Worm (Caenorhabditis elegans): ENCODE measurements around the gene cest-7.

The cest-7 gene

DNA sequence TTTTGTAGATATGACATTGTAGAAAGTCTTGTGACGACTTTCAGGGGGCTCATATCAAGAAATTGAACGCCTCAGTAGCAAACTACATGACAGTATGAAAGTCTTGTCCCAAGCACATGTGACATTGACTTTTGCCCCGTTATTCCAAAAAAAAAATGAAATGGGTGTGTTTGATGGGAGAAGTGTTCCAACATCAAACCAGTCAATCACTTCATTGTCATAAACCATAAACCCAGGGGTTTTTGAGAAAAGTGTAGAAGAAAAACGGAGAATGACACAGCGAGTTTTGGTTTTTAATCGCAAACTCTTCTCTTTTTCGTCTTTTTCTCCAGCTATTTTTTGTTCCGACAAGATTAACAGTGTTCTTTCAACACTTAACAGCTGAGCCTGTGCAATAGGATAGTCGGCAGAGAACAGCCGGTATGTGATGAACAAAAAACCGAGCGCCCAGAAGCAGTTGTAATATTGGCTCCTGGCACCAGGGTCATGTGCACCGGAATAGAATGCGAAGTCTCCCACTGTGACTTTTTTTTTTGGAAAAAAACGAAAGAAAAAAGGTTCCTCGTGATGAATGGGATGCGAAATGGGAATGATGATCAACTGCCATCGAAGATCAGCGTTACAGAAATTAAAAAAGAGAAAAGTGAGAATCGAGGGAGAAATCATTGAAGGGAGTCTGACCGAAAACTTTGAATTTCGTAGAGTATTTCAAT is 43.7 kb upstream of the cest-7 start (continued):
- TF ChIP-seq lin-38 (GFP tag; IDR thresholded peaks at IDR 0.05) (no peak), tra-1 (GFP tag; IDR thresholded peaks at IDR 0.05) (0 out of 2 replicates have a peak, but pooled peaks have one; percentile 5), fkh-10 (GFP tag; optimal IDR thresholded peaks at IDR 0.05) (no peak), Y5F2A.4 (GFP tag; optimal IDR thresholded peaks at IDR 0.05) (no peak), zip-11 (GFP tag; IDR thresholded peaks at IDR 0.05) (no peak), nhr-237 (tag; optimal IDR thresholded peaks at IDR 0.05) (no peak), lim-7 (GFP tag; IDR thresholded peaks at IDR 0.05) (no peak), Y75B8A.6 (GFP tag; IDR thresholded peaks at IDR 0.05) (no peak), unc-39 (tag; optimal IDR thresholded peaks at IDR 0.05) (no peak), F49E8.2 (tag; optimal IDR thresholded peaks at IDR 0.05; ENCODE audit: borderline replicate concordance) (no peak), hlh-30 (tag; optimal IDR thresholded peaks at IDR 0.05; ENCODE audit: insufficient read depth) (peak; percentile 76), zfp-3 (GFP tag; conservative IDR thresholded peaks at IDR 0.05) (no peak), Y48G9A.11 (GFP tag; IDR thresholded peaks at IDR 0.05) (no peak), aha-1 (tag) (peak; percentile 1), unc-62 (GFP tag; optimal IDR thresholded peaks at IDR 0.05 in 1 of 2) (peak in 1 of 2 experiments; percentile 1), unc-62 (tag; optimal IDR thresholded peaks at IDR 0.05) (no peak), unc-130 (GFP tag; optimal IDR thresholded peaks at IDR 0.05) (no peak), nhr-28 (tag; optimal IDR thresholded peaks at IDR 0.05) (no peak), ceh-32 (tag; optimal IDR thresholded peaks at IDR 0.05; ENCODE audit: poor library complexity) (no peak), dmd-6 (GFP tag; IDR thresholded peaks at IDR 0.05) (peak; percentile 33), F44E2.7 (GFP tag; IDR thresholded peaks at IDR 0.05) (no peak), ceh-62 (tag; optimal IDR thresholded peaks at IDR 0.05) (no peak), T26A8.4 (GFP tag; IDR thresholded peaks at IDR 0.05) (no peak; the same call in 1 of the 2 replicates), zfp-2 (tag; optimal IDR thresholded peaks at IDR 0.05) (no peak), fos-1 (tag; optimal IDR thresholded peaks at IDR 0.05) (no peak), zag-1 (tag; optimal IDR thresholded peaks at IDR 0.05) (no peak), snpc-4 (tag; optimal IDR thresholded peaks at IDR 0.05) (no peak)

DNA sequence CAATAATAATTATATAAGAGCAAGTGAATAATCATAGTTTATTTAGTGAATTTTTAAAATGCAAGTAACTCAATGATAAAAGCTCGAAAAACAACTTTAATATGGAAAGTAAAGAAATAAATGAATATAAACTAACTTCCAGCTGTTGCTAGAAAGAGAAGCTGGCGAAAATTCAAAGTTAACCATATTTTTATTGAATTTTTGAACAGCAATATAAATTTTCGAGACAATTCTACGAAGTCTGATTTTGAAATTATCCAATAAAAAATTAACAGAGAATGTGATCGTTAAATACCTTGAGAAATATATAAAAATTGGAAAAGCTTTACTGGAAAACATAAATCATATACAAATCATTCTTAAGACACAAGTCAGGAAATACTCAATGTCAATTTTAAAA is 43.2 kb upstream of the cest-7 start:
- TF ChIP-seq aha-1 (tag), result peak; percentile 92
- no peak for TF ChIP-seq T20F7.1 (GFP tag; optimal IDR thresholded peaks at IDR 0.05)
- no peak for TF ChIP-seq unc-62 (GFP tag; optimal IDR thresholded peaks at IDR 0.05 in 1 of 2)
- no peak for TF ChIP-seq unc-62 (tag; optimal IDR thresholded peaks at IDR 0.05)
- TF ChIP-seq F44E2.7 (GFP tag; IDR thresholded peaks at IDR 0.05), result no peak
- TF ChIP-seq ceh-62 (tag; optimal IDR thresholded peaks at IDR 0.05), result no peak

DNA sequence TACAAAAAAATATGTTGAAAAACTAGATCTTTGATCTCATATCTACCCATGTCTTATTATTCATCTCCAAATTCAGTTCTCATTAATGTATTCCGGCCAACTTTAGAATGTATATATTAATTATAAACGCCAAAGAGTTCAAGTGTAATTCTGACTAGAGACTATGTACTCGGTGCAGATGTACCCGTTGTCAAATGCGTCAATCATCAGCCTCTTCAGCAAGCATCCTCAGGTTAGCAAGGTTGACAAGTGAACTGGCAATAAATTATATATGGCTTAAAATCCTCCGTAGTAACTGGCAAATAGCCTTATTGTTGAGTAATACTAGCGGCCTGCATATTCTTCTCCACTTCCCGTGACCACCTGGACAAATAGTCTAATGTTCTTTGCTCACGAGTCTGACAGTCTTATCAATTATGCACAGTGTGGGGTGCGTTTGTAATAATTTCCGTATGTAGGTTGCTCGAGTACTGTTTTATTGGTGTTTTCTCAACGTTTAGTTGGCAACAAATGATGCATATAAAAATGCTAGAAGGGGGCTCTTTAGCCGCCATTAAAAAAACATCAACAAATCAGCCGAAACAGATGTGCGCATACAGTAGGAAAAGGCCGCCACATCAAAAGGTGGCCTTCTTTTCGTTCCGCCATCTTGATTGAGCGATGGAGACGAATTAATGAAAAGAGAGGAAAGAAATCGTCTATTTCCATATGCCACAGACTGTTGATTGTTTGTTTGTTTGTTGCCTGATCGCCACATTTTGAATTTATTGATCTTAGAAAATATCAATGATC is 41.3 kb upstream of the cest-7 start:
- TF ChIP-seq tra-1 (GFP tag; IDR thresholded peaks at IDR 0.05) (no peak), lsy-2 (tag; optimal IDR thresholded peaks at IDR 0.05) (no peak), dmd-6 (GFP tag; IDR thresholded peaks at IDR 0.05) (peak; percentile 29; the same call in 1 of the 2 replicates), unc-62 (GFP tag; optimal IDR thresholded peaks at IDR 0.05 in 1 of 2) (peak in 1 of 2 experiments; percentile 58), unc-62 (tag; optimal IDR thresholded peaks at IDR 0.05) (no peak), daf-12 (tag; optimal IDR thresholded peaks at IDR 0.05) (no peak), nhr-48 (tag; optimal IDR thresholded peaks at IDR 0.05) (peak; percentile 93), dve-1 (tag; optimal IDR thresholded peaks at IDR 0.05; ENCODE audit: insufficient read depth) (peak; percentile 15), arid-1 (GFP tag; conservative IDR thresholded peaks at IDR 0.05) (no peak), hlh-30 (tag; optimal IDR thresholded peaks at IDR 0.05; ENCODE audit: insufficient read depth) (peak; percentile 31), daf-16 (GFP tag; optimal IDR thresholded peaks at IDR 0.05) (no peak), daf-16 (tag; optimal IDR thresholded peaks at IDR 0.05) (peak; percentile 52), nhr-28 (tag; optimal IDR thresholded peaks at IDR 0.05) (peak; percentile 5), pqm-1 (tag; optimal IDR thresholded peaks at IDR 0.05) (peak; percentile 30), php-3 (GFP tag; IDR thresholded peaks at IDR 0.05) (peak; percentile 52; the same call in 1 of the 2 replicates), hlh-11 (tag; optimal IDR thresholded peaks at IDR 0.05) (peak; percentile 46)
